ENCODE assay signal across 2 fruit fly cellular contexts in the genomic region with DNA sequence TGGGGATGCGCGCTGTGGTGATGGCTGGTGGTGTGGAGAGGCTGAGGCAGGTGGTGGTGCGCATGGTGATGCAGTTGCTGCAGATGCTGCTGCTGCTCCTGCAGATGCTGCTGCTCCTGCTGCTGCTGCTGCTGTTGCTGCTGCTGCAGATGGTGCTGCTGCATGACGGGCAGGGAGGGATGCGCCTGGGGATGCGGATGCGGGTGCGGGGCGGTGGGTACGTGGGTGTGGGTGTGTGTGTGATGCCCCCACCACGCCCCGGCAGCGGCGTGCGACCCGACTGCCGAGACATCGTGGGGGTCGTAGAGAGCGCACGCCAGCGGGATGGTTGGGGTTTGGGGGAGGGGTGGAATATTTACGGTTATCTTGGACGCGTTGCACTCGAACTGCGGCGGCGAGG.
TF ChIP-seq lines count a peak whose summit lies in the region.

No protein-coding gene starts in this region.

- TF ChIP-seq CTCF in whole organism, embryonic (GFP tag; optimal IDR thresholded peaks at IDR 0.05; lab: Kevin White, UChicago), result no peak

TF ChIP-seq in whole organism, embryonic, 481 proteins besides CTCF, POLR2A, EP300 and RAD21:
- TF ChIP-seq crol (GFP tag; IDR thresholded peaks at IDR 0.05; lab: Robert Waterston, UW) (peak; percentile 49; the same call in 1 of the 2 replicates), Ets65A (GFP tag; lab: Kevin White, UChicago) (peak; percentile 66), CG11456 (GFP tag; IDR thresholded peaks at IDR 0.05; lab: Robert Waterston, UW) (no peak), Hr39 (optimal IDR thresholded peaks at IDR 0.05; lab: Kevin White, UChicago) (peak; percentile 71)

TF ChIP-seq in whole organism, wandering third instar larva, 38 proteins besides CTCF, POLR2A, EP300 and RAD21:
- TF ChIP-seq psq (GFP tag; optimal IDR thresholded peaks at IDR 0.05; lab: Kevin White, UChicago) (no peak), usp (GFP tag; optimal IDR thresholded peaks at IDR 0.05; lab: Kevin White, UChicago) (no peak), ey (GFP tag; optimal IDR thresholded peaks at IDR 0.05; lab: Kevin White, UChicago) (no peak), Mio (GFP tag; optimal IDR thresholded peaks at IDR 0.05; lab: Kevin White, UChicago) (no peak), Dfd (GFP tag; optimal IDR thresholded peaks at IDR 0.05; lab: Kevin White, UChicago) (peak; percentile 85), CG32264 (GFP tag; optimal IDR thresholded peaks at IDR 0.05; lab: Kevin White, UChicago) (no peak)
TF ChIP-seq in whole organism, wandering third instar larva: peak in this region for 1.

Comparison
In these comparisons a context has a peak if more than half of its experiments do, and no peak if none do; other contexts are left out.
1. Of the 10 proteins assayed by ChIP-seq in both whole organism, embryonic and whole organism, wandering third instar larva: peak only in whole organism, embryonic: none; only in whole organism, wandering third instar larva: Dfd; in both: none; in neither: 9.